Fruit fly (Drosophila melanogaster): ENCODE results near the gene Acbp4.
A peak's percentile ranks its signal among the peaks of the same experiment; 100 is the strongest.

The Acbp4 gene

DNA sequence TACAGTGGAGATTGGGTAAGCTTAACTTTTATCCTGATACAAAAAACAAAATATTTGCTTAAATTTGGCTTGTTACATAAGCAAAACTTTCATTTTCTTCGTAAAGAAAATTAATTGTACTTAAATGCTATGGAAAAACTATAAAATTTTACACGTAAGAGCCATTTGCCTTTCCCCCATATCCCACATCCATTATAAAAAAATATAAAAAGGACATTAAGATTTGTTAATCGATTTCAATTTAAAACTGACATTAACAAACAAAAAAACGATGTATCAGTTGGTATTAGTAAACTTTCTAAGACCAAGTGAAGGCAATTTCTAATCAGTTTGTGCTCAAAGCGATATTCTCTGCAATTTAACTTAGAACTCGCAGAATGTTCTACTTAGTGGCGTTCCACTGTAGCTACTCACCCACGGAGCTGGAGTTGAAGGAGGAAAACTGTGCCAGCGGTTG is 27.5 kb upstream of the Acbp4 start (continued):
- TF ChIP-seq Bgb (GFP tag; IDR thresholded peaks at IDR 0.05; ENCODE audit: partially characterized antibody) (no peak), CG13624 (GFP tag; optimal IDR thresholded peaks at IDR 0.05) (no peak), CG12769 (tag; optimal IDR thresholded peaks at IDR 0.05) (no peak), Chrac-16 (GFP tag; optimal IDR thresholded peaks at IDR 0.05) (peak; percentile 37), tin (GFP tag; optimal IDR thresholded peaks at IDR 0.05) (no peak), ken (GFP tag; IDR thresholded peaks at IDR 0.05) (no peak), CG18011 (GFP tag; optimal IDR thresholded peaks at IDR 0.05) (no peak), unpg (GFP tag; optimal IDR thresholded peaks at IDR 0.05) (peak; percentile 2), crp (GFP tag; optimal IDR thresholded peaks at IDR 0.05) (no peak), CG13287 (GFP tag; IDR thresholded peaks at IDR 0.05; ENCODE audit: partially characterized antibody) (no peak), amos (GFP tag; IDR thresholded peaks at IDR 0.05; ENCODE audit: partially characterized antibody) (no peak), CG5180 (GFP tag; optimal IDR thresholded peaks at IDR 0.05) (no peak), YL-1 (GFP tag; optimal IDR thresholded peaks at IDR 0.05) (no peak), sens (GFP tag) (peak; percentile 67), kah (GFP tag; optimal IDR thresholded peaks at IDR 0.05) (no peak), eve (GFP tag; optimal IDR thresholded peaks at IDR 0.05) (peak in 1 of 2 experiments; percentile 59), lbe (GFP tag; optimal IDR thresholded peaks at IDR 0.05) (no peak), hb (GFP tag; IDR thresholded peaks at IDR 0.05; ENCODE audit: partially characterized antibody) (no peak), odd (GFP tag; optimal IDR thresholded peaks at IDR 0.05) (peak; percentile 19), Dbx (GFP tag; IDR thresholded peaks at IDR 0.05) (no peak), CG3281 (GFP tag; optimal IDR thresholded peaks at IDR 0.05) (peak; percentile 25), E2f2 (GFP tag; IDR thresholded peaks at IDR 0.05) (no peak), ato (GFP tag; IDR thresholded peaks at IDR 0.05; ENCODE audit: partially characterized antibody) (no peak), CG2875 (GFP tag; optimal IDR thresholded peaks at IDR 0.05) (no peak), gsb (GFP tag; IDR thresholded peaks at IDR 0.05) (no peak), bigmax (GFP tag; optimal IDR thresholded peaks at IDR 0.05) (no peak), Hr51 (GFP tag; optimal IDR thresholded peaks at IDR 0.05) (peak in 1 of 2 experiments; percentile 48), NK7.1 (GFP tag; optimal IDR thresholded peaks at IDR 0.05) (no peak), Kr (GFP tag; optimal IDR thresholded peaks at IDR 0.05) (no peak), Dref (GFP tag; IDR thresholded peaks at IDR 0.05) (no peak), CG1602 (GFP tag; optimal IDR thresholded peaks at IDR 0.05) (peak; percentile 14), CG9817 (tag; optimal IDR thresholded peaks at IDR 0.05) (no peak), CG17361 (GFP tag; IDR thresholded peaks at IDR 0.05) (peak; percentile 84), CG7357 (GFP tag; IDR thresholded peaks at IDR 0.05) (no peak), CG18476 (GFP tag; optimal IDR thresholded peaks at IDR 0.05) (no peak), Antp (GFP tag; optimal IDR thresholded peaks at IDR 0.05) (no peak), HmgD (GFP tag; optimal IDR thresholded peaks at IDR 0.05) (no peak), CG4282 (GFP tag; optimal IDR thresholded peaks at IDR 0.05) (no peak), twi (tag; optimal IDR thresholded peaks at IDR 0.05) (no peak), Fer1 (GFP tag; optimal IDR thresholded peaks at IDR 0.05) (peak; percentile 1), dimm (GFP tag; IDR thresholded peaks at IDR 0.05) (no peak), phol (tag; optimal IDR thresholded peaks at IDR 0.05) (peak; percentile 43), vvl (GFP tag; IDR thresholded peaks at IDR 0.05) (no peak; the same call in 1 of the 2 replicates), CG9932 (GFP tag; IDR thresholded peaks at IDR 0.05) (no peak), NfI (GFP tag; optimal IDR thresholded peaks at IDR 0.05) (no peak), slou (GFP tag; optimal IDR thresholded peaks at IDR 0.05) (no peak), Lim3 (GFP tag; IDR thresholded peaks at IDR 0.05) (no peak), shn (GFP tag; optimal IDR thresholded peaks at IDR 0.05) (no peak), fd3F (GFP tag; optimal IDR thresholded peaks at IDR 0.05) (no peak), Gug (GFP tag; IDR thresholded peaks at IDR 0.05) (no peak), Sry-β (GFP tag; optimal IDR thresholded peaks at IDR 0.05) (no peak)

Data from whole organism, embryonic.